Worm (Caenorhabditis elegans): ENCODE results near the gene lin-49.

The lin-49 gene

ce11 chrIV:8638761-8639160, 18.3 kb downstream of the lin-49 start, which contains the start of gene F42A9.9:
Gene F42A9.9, minus strand, starts transcription at chrIV:8638861.
- TF ChIP-seq tbx-7 (tag; optimal IDR thresholded peaks at IDR 0.05) (no peak), ttx-3 (tag; optimal IDR thresholded peaks at IDR 0.05) (no peak), pha-2 (tag; optimal IDR thresholded peaks at IDR 0.05) (no peak), C08G9.2 (tag; optimal IDR thresholded peaks at IDR 0.05) (no peak), fkh-10 (GFP tag; optimal IDR thresholded peaks at IDR 0.05) (no peak), elt-2 (tag; optimal IDR thresholded peaks at IDR 0.05) (no peak)

- TF ChIP-seq ceh-9 (tag; optimal IDR thresholded peaks at IDR 0.05): no peak
- no peak for TF ChIP-seq hlh-13 (GFP tag; optimal IDR thresholded peaks at IDR 0.05)
- TF ChIP-seq C38D4.7 (GFP tag; optimal IDR thresholded peaks at IDR 0.05): no peak
- no peak for TF ChIP-seq pat-9 (tag; optimal IDR thresholded peaks at IDR 0.05)
- no peak for TF ChIP-seq hlh-15 (tag; optimal IDR thresholded peaks at IDR 0.05)
- no peak for TF ChIP-seq ztf-16 (tag; optimal IDR thresholded peaks at IDR 0.05)
- TF ChIP-seq hlh-6 (tag; optimal IDR thresholded peaks at IDR 0.05): no peak
- no peak for TF ChIP-seq pag-3 (tag; optimal IDR thresholded peaks at IDR 0.05; ENCODE audit: borderline replicate concordance)
- TF ChIP-seq unc-86 (tag; optimal IDR thresholded peaks at IDR 0.05): no peak
- no peak for TF ChIP-seq ceh-31 (tag; optimal IDR thresholded peaks at IDR 0.05)
- no peak for TF ChIP-seq ceh-30 (tag; optimal IDR thresholded peaks at IDR 0.05)
- TF ChIP-seq tbx-2 (tag; optimal IDR thresholded peaks at IDR 0.05): no peak
- no peak for TF ChIP-seq C08G9.2 (tag; optimal IDR thresholded peaks at IDR 0.05)
These were observed 23.9 kb downstream of the lin-49 start, which contains the start of gene C49C8.3 for ce11 chrIV:8644432-8644831. Gene C49C8.3, plus strand, starts transcription at chrIV:8644732.

ce11 chrIV:8648502-8648901, 28.0 kb downstream of the lin-49 start, which contains the start of gene cyp-33E1:
Gene cyp-33E1, minus strand, starts transcription at chrIV:8648602.
- no peak for TF ChIP-seq pax-1 (tag; optimal IDR thresholded peaks at IDR 0.05)

ce11 chrIV:8650696-8651095, 30.2 kb downstream of the lin-49 start, which contains the start of gene C49C8.2:
Gene C49C8.2, plus strand, starts transcription at chrIV:8651088.
- TF ChIP-seq hlh-30 (tag; optimal IDR thresholded peaks at IDR 0.05; ENCODE audit: insufficient read depth): no peak
- TF ChIP-seq sox-4 (tag; optimal IDR thresholded peaks at IDR 0.05): no peak
- no peak for TF ChIP-seq ets-4 (tag; optimal IDR thresholded peaks at IDR 0.05)
- TF ChIP-seq C38D4.7 (GFP tag; optimal IDR thresholded peaks at IDR 0.05): no peak
- no peak for TF ChIP-seq rnt-1 (tag; optimal IDR thresholded peaks at IDR 0.05)
- TF ChIP-seq ama-1 (optimal IDR thresholded peaks at IDR 0.05): no peak
- no peak for TF ChIP-seq ref-2 (tag; optimal IDR thresholded peaks at IDR 0.05)
- TF ChIP-seq eyg-1 (tag; optimal IDR thresholded peaks at IDR 0.05): no peak
- no peak for TF ChIP-seq dve-1 (tag; optimal IDR thresholded peaks at IDR 0.05)

ce11 chrIV:8651835-8652234, 31.4 kb downstream of the lin-49 start, which contains the start of gene C49C8.8:
Gene C49C8.8, plus strand, starts transcription at chrIV:8652135.
- TF ChIP-seq ttx-3 (tag; optimal IDR thresholded peaks at IDR 0.05): no peak
- TF ChIP-seq Y22D7AL.16 (tag; optimal IDR thresholded peaks at IDR 0.05): no peak
- TF ChIP-seq ceh-18 (tag; optimal IDR thresholded peaks at IDR 0.05): no peak
- TF ChIP-seq elt-4 (tag; optimal IDR thresholded peaks at IDR 0.05): no peak
- TF ChIP-seq pha-2 (tag; optimal IDR thresholded peaks at IDR 0.05): no peak
- TF ChIP-seq unc-3 (GFP tag; conservative IDR thresholded peaks at IDR 0.05): no peak
- TF ChIP-seq unc-3 (tag; optimal IDR thresholded peaks at IDR 0.05): no peak
- TF ChIP-seq gmeb-2 (tag; optimal IDR thresholded peaks at IDR 0.05): no peak
- no peak for TF ChIP-seq hlh-15 (tag; optimal IDR thresholded peaks at IDR 0.05)
- TF ChIP-seq pros-1 (tag; optimal IDR thresholded peaks at IDR 0.05): no peak
- TF ChIP-seq pag-3 (tag; optimal IDR thresholded peaks at IDR 0.05; ENCODE audit: borderline replicate concordance): no peak
- no peak for TF ChIP-seq syd-9 (tag; optimal IDR thresholded peaks at IDR 0.05)
- no peak for TF ChIP-seq ref-2 (tag; optimal IDR thresholded peaks at IDR 0.05)
- no peak for TF ChIP-seq che-1 (tag; optimal IDR thresholded peaks at IDR 0.05)
- no peak for TF ChIP-seq tbx-2 (tag; optimal IDR thresholded peaks at IDR 0.05)
- no peak for TF ChIP-seq F13H6.1 (tag; optimal IDR thresholded peaks at IDR 0.05)
- TF ChIP-seq sox-2 (GFP tag; IDR thresholded peaks at IDR 0.05): no peak
- TF ChIP-seq hlh-13 (GFP tag; optimal IDR thresholded peaks at IDR 0.05): no peak

Measured in whole organism, late embryonic.